Worm (Caenorhabditis elegans) whole organism, late embryonic: ENCODE measurements around the gene R01E6.7.
A peak's percentile ranks its signal among the peaks of the same experiment; 100 is the strongest.

ENCODE experiments used
- Y22D7AL.16 ChIP-seq: sonication (generic microtip); optimal IDR thresholded peaks from 2 replicates; lab custom pipeline; 2016; ENCODE audit warnings: missing genetic modification characterization, missing compliant biosample characterization
- ceh-14 ChIP-seq: sonication (generic microtip); optimal IDR thresholded peaks from 2 replicates; lab custom pipeline; 2016; ENCODE audit warnings: missing genotype, missing genetic modification characterization, missing compliant biosample characterization
- ceh-19 ChIP-seq: fragments of 200-800 bp; sonication (Bioruptor generic); optimal IDR thresholded peaks from 2 replicates; lab custom pipeline; 2018; ENCODE audit warnings: mild to moderate bottlenecking, missing genetic modification characterization, missing compliant biosample characterization
- ceh-24 ChIP-seq: sonication (generic microtip); optimal IDR thresholded peaks from 2 replicates; lab custom pipeline; 2016; ENCODE audit warnings: mild to moderate bottlenecking, missing genetic modification characterization, missing compliant biosample characterization
- ceh-30 ChIP-seq: fragments of 150-350 bp; optimal IDR thresholded peaks from 2 replicates; lab custom pipeline; 2014; ENCODE audit warnings: missing biosample characterization, missing genetic modification characterization
- ceh-45 ChIP-seq: fragments of 200-800 bp; sonication (Bioruptor generic); IDR thresholded peaks from 2 replicates; pipeline ENCODE4 v1.3.6; 2022; ENCODE audit warnings: missing genetic modification reagents, missing genetic modification characterization, missing compliant biosample characterization
- ceh-48 ChIP-seq: sonication (generic microtip); optimal IDR thresholded peaks from 2 replicates; lab custom pipeline; 2016; ENCODE audit warnings: missing genetic modification characterization, inconsistent platforms, missing compliant biosample characterization
- ceh-9 ChIP-seq: sonication (generic microtip); optimal IDR thresholded peaks from 2 replicates; lab custom pipeline; 2016; ENCODE audit warnings: mild to moderate bottlenecking, missing genetic modification characterization, inconsistent platforms, missing compliant biosample characterization
- che-1 ChIP-seq: sonication (generic microtip); optimal IDR thresholded peaks from 2 replicates; lab custom pipeline; 2016; ENCODE audit warnings: mild to moderate bottlenecking, missing genetic modification characterization, missing compliant biosample characterization
- dmd-4 ChIP-seq: sonication (generic microtip); optimal IDR thresholded peaks from 2 replicates; lab custom pipeline; 2016; ENCODE audit warnings: borderline replicate concordance, missing genetic modification characterization, missing compliant biosample characterization
- dve-1 ChIP-seq: sonication (generic microtip); optimal IDR thresholded peaks from 2 replicates; lab custom pipeline; 2017; ENCODE audit warnings: antibody characterized with exemption, mild to moderate bottlenecking, missing genetic modification characterization, missing compliant biosample characterization
- elt-2 ChIP-seq: sonication (generic microtip); optimal IDR thresholded peaks from 2 replicates; lab custom pipeline; 2016; ENCODE audit warnings: missing genetic modification reagents, missing genetic modification characterization, missing compliant biosample characterization
- elt-4 ChIP-seq: sonication (generic microtip); optimal IDR thresholded peaks from 2 replicates; lab custom pipeline; 2016; ENCODE audit warnings: missing genetic modification characterization, missing compliant biosample characterization
- ets-4 ChIP-seq: sonication (generic microtip); optimal IDR thresholded peaks from 2 replicates; lab custom pipeline; 2016; ENCODE audit warnings: missing genetic modification characterization, missing compliant biosample characterization
- fax-1 ChIP-seq: sonication (generic microtip); optimal IDR thresholded peaks from 2 replicates; lab custom pipeline; 2016; ENCODE audit warnings: missing genotype, missing genetic modification characterization, missing compliant biosample characterization
- fkh-6 ChIP-seq: sonication (generic microtip); optimal IDR thresholded peaks from 2 replicates; lab custom pipeline; 2016; ENCODE audit warnings: missing genetic modification characterization, missing compliant biosample characterization
- hlh-30 ChIP-seq: sonication (generic microtip); optimal IDR thresholded peaks from 2 replicates; lab custom pipeline; 2017; ENCODE audit warnings: antibody characterized with exemption, missing genetic modification characterization, missing compliant biosample characterization; ENCODE audit not compliant: insufficient read depth
- hlh-6 ChIP-seq: sonication (generic microtip); optimal IDR thresholded peaks from 2 replicates; lab custom pipeline; 2016; ENCODE audit warnings: missing genotype, missing genetic modification characterization, missing compliant biosample characterization
- lim-6 ChIP-seq: sonication (generic microtip); optimal IDR thresholded peaks from 2 replicates; lab custom pipeline; 2016; ENCODE audit warnings: missing genetic modification characterization, missing compliant biosample characterization
- lin-11 ChIP-seq: fragments of 200-800 bp; sonication (Bioruptor generic); optimal IDR thresholded peaks from 2 replicates; lab custom pipeline; 2018; ENCODE audit warnings: mild to moderate bottlenecking, missing genetic modification characterization, missing compliant biosample characterization
- madf-2 ChIP-seq: sonication (generic microtip); optimal IDR thresholded peaks from 2 replicates; lab custom pipeline; 2017; ENCODE audit warnings: missing genetic modification characterization, missing compliant biosample characterization
- nhr-11 ChIP-seq: fragments of 150-350 bp; optimal IDR thresholded peaks from 2 replicates; lab custom pipeline; 2014; ENCODE audit warnings: missing biosample characterization, missing genetic modification characterization
- nhr-232 ChIP-seq: sonication (generic microtip); optimal IDR thresholded peaks from 2 replicates; lab custom pipeline; 2016; ENCODE audit warnings: missing genetic modification characterization, missing compliant biosample characterization
- pag-3 ChIP-seq: sonication (generic microtip); optimal IDR thresholded peaks from 2 replicates; lab custom pipeline; 2016; ENCODE audit warnings: missing compliant biosample characterization, missing genetic modification characterization, borderline replicate concordance
- pat-9 ChIP-seq: fragments of 200-800 bp; sonication (Bioruptor generic); optimal IDR thresholded peaks from 2 replicates; lab custom pipeline; 2018; ENCODE audit warnings: mild to moderate bottlenecking, missing genetic modification characterization, moderate library complexity, missing compliant biosample characterization
- pha-4 ChIP-seq: fragments of 150-350 bp; optimal IDR thresholded peaks from 2 replicates; lab custom pipeline; 2018; ENCODE audit warnings: missing biosample characterization, missing genetic modification reagents, missing genetic modification characterization
- pqm-1 ChIP-seq: sonication (generic microtip); optimal IDR thresholded peaks from 2 replicates; lab custom pipeline; 2016; ENCODE audit warnings: missing genetic modification characterization, missing compliant biosample characterization
- pros-1 ChIP-seq: fragments of 150-350 bp; optimal IDR thresholded peaks from 2 replicates; lab custom pipeline; 2014; ENCODE audit warnings: missing biosample characterization, missing genetic modification reagents, missing genetic modification characterization
- ref-2 ChIP-seq: sonication (generic microtip); optimal IDR thresholded peaks from 2 replicates; lab custom pipeline; 2016; ENCODE audit warnings: missing genetic modification characterization, missing compliant biosample characterization
- syd-9 ChIP-seq: sonication (generic microtip); optimal IDR thresholded peaks from 2 replicates; lab custom pipeline; 2016; ENCODE audit warnings: mild to moderate bottlenecking, missing genetic modification characterization, moderate library complexity, missing compliant biosample characterization
- tbx-2 ChIP-seq: sonication (generic microtip); optimal IDR thresholded peaks from 2 replicates; lab custom pipeline; 2016; ENCODE audit warnings: missing genetic modification characterization, missing compliant biosample characterization
- tbx-7 ChIP-seq: sonication (generic microtip); optimal IDR thresholded peaks from 2 replicates; lab custom pipeline; 2016; ENCODE audit warnings: missing genotype, missing genetic modification characterization, missing compliant biosample characterization
- ttx-3 ChIP-seq: sonication (generic microtip); optimal IDR thresholded peaks from 2 replicates; lab custom pipeline; 2016; ENCODE audit warnings: missing genetic modification reagents, missing genetic modification characterization, missing compliant biosample characterization
- unc-3 ChIP-seq, 2 experiments: fragments of 200-800 bp in 1 of 2; sonication (Bioruptor generic) in 1 of 2; sonication (generic microtip) in 1 of 2; conservative IDR thresholded peaks in 1 of 2; optimal IDR thresholded peaks in 1 of 2; 2 replicates each; pipeline versions ENCODE4 v1.3.6 to Lab custom; 2016 to 2022; ENCODE audit warnings: missing compliant biosample characterization in 2 of 2, missing genetic modification characterization in 2 of 2, missing genetic modification reagents in 1 of 2
- unc-55 ChIP-seq: sonication (generic microtip); optimal IDR thresholded peaks from 2 replicates; lab custom pipeline; 2017; ENCODE audit warnings: missing biosample characterization, missing genetic modification reagents, missing genetic modification characterization
- zip-5 ChIP-seq: sonication (generic microtip); optimal IDR thresholded peaks from 2 replicates; lab custom pipeline; 2016; ENCODE audit warnings: missing genetic modification characterization, missing compliant biosample characterization

The R01E6.7 gene

ce11 chrX:13544544-13545021, 25.2 kb downstream of the R01E6.7 start:
- TF ChIP-seq ceh-19 (GFP tag; lab: Kevin White, UChicago) (no peak), nhr-232 (no peak), hlh-6 (no peak), nhr-11 (tag; lab: Kevin White, UChicago) (no peak), fkh-6 (no peak), Y22D7AL.16 (no peak), ceh-30 (tag; lab: Kevin White, UChicago) (no peak), dmd-4 (tag; lab: Kevin White, UChicago) (no peak), ceh-45 (GFP tag; lab: Robert Waterston, UW) (no peak), pha-4 (tag; lab: Kevin White, UChicago) (no peak), zip-5 (tag; lab: Kevin White, UChicago) (no peak)

- TF ChIP-seq ttx-3 (tag; lab: Kevin White, UChicago) (no peak), lin-11 (tag; lab: Kevin White, UChicago) (no peak), elt-2 (no peak), ets-4 (tag; lab: Kevin White, UChicago) (no peak), fkh-6 (no peak), tbx-2 (tag; lab: Kevin White, UChicago) (no peak), hlh-30 (tag; lab: Kevin White, UChicago) (no peak), ceh-24 (tag; lab: Kevin White, UChicago) (no peak), ceh-9 (no peak), ceh-14 (tag; lab: Kevin White, UChicago) (no peak), pat-9 (tag; lab: Kevin White, UChicago) (no peak), ref-2 (no peak), fax-1 (no peak), Y22D7AL.16 (no peak), ceh-48 (tag; lab: Kevin White, UChicago) (no peak), syd-9 (tag; lab: Kevin White, UChicago) (no peak), pros-1 (tag; lab: Kevin White, UChicago) (no peak), che-1 (no peak)
- TF ChIP-seq, all 69 proteins: peak for 0
Observed at ce11 chrX:13543350-13543749, 26.4 kb downstream of the R01E6.7 start.

ce11 chrX:13542757-13543156, 27.0 kb downstream of the R01E6.7 start:
- peak; percentile 5 for TF ChIP-seq unc-55 (GFP tag; lab: Kevin White, UChicago)
- no peak for TF ChIP-seq dmd-4 (tag; lab: Kevin White, UChicago)

DNA sequence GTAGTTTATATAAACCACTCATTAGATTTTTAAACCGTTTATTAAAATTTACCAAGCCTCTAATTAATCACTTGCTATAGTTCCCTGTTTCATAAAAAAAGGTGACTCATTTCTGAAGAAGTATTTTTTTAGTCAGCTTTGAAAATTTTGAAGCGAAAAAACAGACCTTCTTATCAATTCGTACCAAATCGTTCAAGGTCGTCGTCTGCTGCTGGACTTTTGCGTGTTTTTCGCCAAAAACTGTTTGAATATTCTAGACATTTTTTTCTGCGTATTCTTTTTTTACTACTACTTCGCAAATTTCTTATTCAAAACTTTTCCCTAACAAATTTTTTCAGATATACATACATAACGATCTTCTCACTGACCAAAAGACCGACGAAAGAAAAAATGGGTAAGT, 27.5 kb downstream of the R01E6.7 start, which contains the start of gene cah-4:
TSS of gene cah-4 (plus strand) at position 339 of the 400 bp plus-strand sequence.
- TF ChIP-seq dve-1 (tag; lab: Kevin White, UChicago) (no peak), fax-1 (no peak), lim-6 (tag; lab: Kevin White, UChicago) (no peak), madf-2 (tag; lab: Kevin White, UChicago) (no peak), unc-3 (GFP tag; conservative IDR thresholded peaks at IDR 0.05; lab: Robert Waterston, UW) (no peak), unc-3 (tag; optimal IDR thresholded peaks at IDR 0.05; lab: Kevin White, UChicago) (no peak), nhr-11 (tag; lab: Kevin White, UChicago) (no peak), pag-3 (no peak), syd-9 (tag; lab: Kevin White, UChicago) (no peak)

DNA sequence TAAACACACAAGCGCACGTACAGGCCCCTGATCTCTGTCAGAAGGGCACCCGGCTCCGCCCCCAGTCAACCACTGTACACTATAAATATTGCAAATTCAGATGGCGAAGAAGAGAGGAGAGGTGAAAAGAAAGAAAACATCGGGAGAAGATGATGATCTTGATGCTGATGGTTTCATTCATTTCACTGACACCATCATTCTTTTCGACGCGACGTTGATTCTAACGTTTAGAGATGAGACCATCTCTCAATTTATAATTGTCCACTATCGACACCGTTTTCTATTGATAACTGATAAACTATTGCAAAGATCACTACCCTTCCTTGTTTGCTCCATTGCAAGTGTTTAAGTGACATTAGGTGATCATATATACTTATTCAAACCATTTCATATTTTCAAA, 28.4 kb downstream of the R01E6.7 start:
- TF ChIP-seq dve-1 (tag; lab: Kevin White, UChicago) (peak; percentile 15), tbx-7 (tag; lab: Kevin White, UChicago) (no peak), elt-4 (no peak), fax-1 (no peak), pat-9 (tag; lab: Kevin White, UChicago) (no peak), pqm-1 (no peak), unc-55 (GFP tag; lab: Kevin White, UChicago) (no peak)
